Worm (Caenorhabditis elegans): Measurements from ENCODE around the gene F49E8.7.

- TF ChIP-seq lin-15B (tag; optimal IDR thresholded peaks at IDR 0.05) = no peak
- TF ChIP-seq lin-38 (GFP tag; IDR thresholded peaks at IDR 0.05) = no peak
- no peak for TF ChIP-seq aly-2 (tag; optimal IDR thresholded peaks at IDR 0.05)
- TF ChIP-seq ceh-82 (tag; optimal IDR thresholded peaks at IDR 0.05) = no peak
Observed at ce11 chrIV:7552100-7552499, 4.1 kb downstream of the F49E8.7 start.

Measured in whole organism, L4 larva.